Fruit fly (Drosophila melanogaster) S2 (cell line): Measurements from ENCODE around the gene betaTub97EF.

Experiments used
- CG8478 ChIP-seq: fragments of >200 bp; optimal IDR thresholded peaks from 2 replicates; lab custom pipeline; 2018
- CTCF ChIP-seq, 2 experiments: fragments of >200 bp; optimal IDR thresholded peaks; 2 replicates each; lab custom pipeline; 2018

DNA sequence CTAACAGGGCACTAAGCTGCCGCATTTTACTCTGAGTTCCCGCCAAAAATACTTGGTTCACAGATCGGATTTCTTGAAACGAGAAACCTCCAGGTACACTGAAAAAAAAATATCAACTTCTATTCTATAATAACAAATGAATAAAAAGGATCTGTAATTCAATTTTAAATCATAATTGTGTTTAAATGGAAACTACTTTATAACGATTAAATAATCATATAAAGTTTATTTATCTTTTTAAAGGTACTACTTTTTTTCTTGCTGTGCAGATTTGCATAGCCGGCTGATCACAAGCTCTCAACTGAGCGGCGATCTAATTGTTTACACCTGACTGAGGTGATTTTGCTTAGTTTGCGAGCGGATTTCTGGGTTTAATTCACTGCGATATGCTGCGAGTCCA lies 855 bp downstream of the betaTub97EF start:
- TF ChIP-seq CTCF (optimal IDR thresholded peaks at IDR 0.05; lab: Kevin White, UChicago) (no peak), CG8478 (lab: Kevin White, UChicago) (no peak)
